Worm (Caenorhabditis elegans) whole organism, young adult: Measurements from ENCODE around the gene frm-2.

Experiments used
- B0019.2 ChIP-seq: fragments of 200-800 bp; sonication (Bioruptor generic); conservative IDR thresholded peaks from 2 replicates; pipeline ENCODE4 v1.3.6; 2022; ENCODE audit warnings: missing genetic modification reagents, missing genetic modification characterization, missing compliant biosample characterization
- B0261.1 ChIP-seq: sonication (generic microtip); optimal IDR thresholded peaks from 2 replicates; lab custom pipeline; 2016; ENCODE audit warnings: mild to moderate bottlenecking, missing genetic modification characterization, moderate library complexity, missing compliant biosample characterization
- B0336.3 ChIP-seq: fragments of 200-800 bp; sonication (Bioruptor generic); IDR thresholded peaks from 2 replicates; pipeline ENCODE4 v1.3.6; 2022; ENCODE audit warnings: missing genetic modification characterization, missing compliant biosample characterization
- C06A6.2 ChIP-seq: fragments of 200-800 bp; sonication (Bioruptor generic); conservative IDR thresholded peaks from 2 replicates; pipeline ENCODE4 v1.3.6; 2022; ENCODE audit warnings: missing genetic modification characterization, missing compliant biosample characterization
- F22D6.2 ChIP-seq: sonication (generic microtip); optimal IDR thresholded peaks from 2 replicates; lab custom pipeline; 2016; ENCODE audit warnings: mild to moderate bottlenecking, missing genetic modification characterization, missing compliant biosample characterization
- F37B4.10 ChIP-seq: fragments of 200-800 bp; sonication (Bioruptor generic); IDR thresholded peaks from 2 replicates; pipeline ENCODE4 v1.3.6; 2022; ENCODE audit warnings: missing genetic modification characterization, missing compliant biosample characterization
- K11D2.4 ChIP-seq: fragments of 200-800 bp; sonication (Bioruptor generic); IDR thresholded peaks from 2 replicates; pipeline ENCODE4 v1.3.6; 2022; ENCODE audit warnings: missing genetic modification reagents, missing genetic modification characterization, missing compliant biosample characterization
- K12H6.12 ChIP-seq: fragments of 200-800 bp; sonication (Bioruptor generic); optimal IDR thresholded peaks from 2 replicates; lab custom pipeline; 2018; ENCODE audit warnings: mild to moderate bottlenecking, missing genetic modification characterization, missing compliant biosample characterization
- T26A5.8 ChIP-seq: sonication (generic microtip); optimal IDR thresholded peaks from 2 replicates; lab custom pipeline; 2016; ENCODE audit warnings: missing genetic modification characterization, missing compliant biosample characterization
- Y53G8AR.9 ChIP-seq: fragments of 200-800 bp; sonication (Bioruptor generic); conservative IDR thresholded peaks from 2 replicates; pipeline ENCODE4 v1.3.6; 2022; ENCODE audit warnings: missing genetic modification reagents, missing genetic modification characterization, missing compliant biosample characterization
- Y79H2A.3 ChIP-seq: fragments of 200-800 bp; sonication (Bioruptor generic); conservative IDR thresholded peaks from 2 replicates; pipeline ENCODE4 v1.3.6; 2022; ENCODE audit warnings: missing genetic modification reagents, missing genetic modification characterization, missing compliant biosample characterization
- Y95B8A.8 ChIP-seq: fragments of 200-800 bp; sonication (Bioruptor generic); IDR thresholded peaks from 2 replicates; pipeline ENCODE4 v1.3.6; 2022; ENCODE audit warnings: missing genetic modification reagents, missing genetic modification characterization, missing compliant biosample characterization
- ZK185.1 ChIP-seq: sonication (generic microtip); optimal IDR thresholded peaks from 2 replicates; lab custom pipeline; 2016; ENCODE audit warnings: mild to moderate bottlenecking, missing genetic modification characterization, missing compliant biosample characterization; ENCODE audit not compliant: poor library complexity, severe bottlenecking
- akir-1 ChIP-seq: fragments of 200-800 bp; sonication (Bioruptor generic); optimal IDR thresholded peaks from 2 replicates; lab custom pipeline; 2018; ENCODE audit warnings: mild to moderate bottlenecking, missing genetic modification characterization, moderate library complexity, missing compliant biosample characterization
- aptf-3 ChIP-seq: fragments of 200-800 bp; sonication (Bioruptor generic); IDR thresholded peaks from 2 replicates; pipeline ENCODE4 v1.3.6; 2022; ENCODE audit warnings: missing genetic modification characterization, missing compliant biosample characterization
- attf-6 ChIP-seq: fragments of 200-800 bp; sonication (Bioruptor generic); IDR thresholded peaks from 2 replicates; pipeline ENCODE4 v1.3.6; 2022; ENCODE audit warnings: missing genetic modification reagents, missing genetic modification characterization, missing compliant biosample characterization
- bed-1 ChIP-seq: fragments of 200-800 bp; sonication (Bioruptor generic); IDR thresholded peaks from 2 replicates; pipeline ENCODE4 v1.3.6; 2022; ENCODE audit warnings: missing genetic modification reagents, missing genetic modification characterization, missing compliant biosample characterization
- bed-2 ChIP-seq: fragments of 200-800 bp; sonication (Bioruptor generic); IDR thresholded peaks from 2 replicates; pipeline ENCODE4 v1.3.6; 2022; ENCODE audit warnings: missing genetic modification reagents, missing genetic modification characterization, missing compliant biosample characterization
- cebp-1 ChIP-seq, 2 experiments: fragments of 200-800 bp in 1 of 2; sonication (Bioruptor generic) in 1 of 2; sonication (generic microtip) in 1 of 2; IDR thresholded peaks in 1 of 2; optimal IDR thresholded peaks in 1 of 2; 2 replicates each; pipeline versions ENCODE4 v1.3.6 to Lab custom; 2017 to 2022; ENCODE audit warnings: missing compliant biosample characterization in 2 of 2, missing genetic modification characterization in 2 of 2, mild to moderate bottlenecking in 1 of 2, missing genetic modification reagents in 1 of 2, moderate library complexity in 1 of 2
- cebp-2 ChIP-seq: fragments of 200-800 bp; sonication (Bioruptor generic); IDR thresholded peaks from 2 replicates; pipeline ENCODE4 v1.3.6; 2022; ENCODE audit warnings: missing genetic modification characterization, missing compliant biosample characterization
- ceh-40 ChIP-seq: fragments of 200-800 bp; sonication (Bioruptor generic); IDR thresholded peaks from 2 replicates; pipeline ENCODE4 v1.3.6; 2022; ENCODE audit warnings: missing genetic modification characterization, missing compliant biosample characterization
- ceh-91 ChIP-seq: fragments of 200-800 bp; sonication (Bioruptor generic); IDR thresholded peaks from 2 replicates; pipeline ENCODE4 v1.3.6; 2022; ENCODE audit warnings: missing genetic modification reagents, missing genetic modification characterization, missing compliant biosample characterization
- dox-1 ChIP-seq: fragments of 200-800 bp; sonication (Bioruptor generic); IDR thresholded peaks from 2 replicates; pipeline ENCODE4 v1.3.6; 2022; ENCODE audit warnings: missing genetic modification reagents, missing genetic modification characterization, missing compliant biosample characterization
- dpl-1 ChIP-seq: fragments of 150-350 bp; optimal IDR thresholded peaks from 2 replicates; lab custom pipeline; 2014; ENCODE audit warnings: missing biosample characterization, missing genetic modification reagents, missing genetic modification characterization
- egl-44 ChIP-seq: fragments of 200-800 bp; sonication (Bioruptor generic); IDR thresholded peaks from 2 replicates; pipeline ENCODE4 v1.3.6; 2022; ENCODE audit warnings: missing genetic modification reagents, missing genetic modification characterization, missing compliant biosample characterization
- egrh-3 ChIP-seq: fragments of 200-800 bp; sonication (Bioruptor generic); IDR thresholded peaks from 2 replicates; pipeline ENCODE4 v1.3.6; 2022; ENCODE audit warnings: missing genetic modification reagents, missing genetic modification characterization, missing compliant biosample characterization
- fkh-3 ChIP-seq: sonication (generic microtip); optimal IDR thresholded peaks from 2 replicates; lab custom pipeline; 2016; ENCODE audit warnings: mild to moderate bottlenecking, missing genetic modification characterization, missing compliant biosample characterization
- hlh-26 ChIP-seq: fragments of 200-800 bp; sonication (Bioruptor generic); conservative IDR thresholded peaks from 2 replicates; pipeline ENCODE4 v1.3.6; 2022; ENCODE audit warnings: missing genetic modification reagents, missing genetic modification characterization, missing compliant biosample characterization
- hmg-1.2 ChIP-seq: fragments of 200-800 bp; sonication (Bioruptor generic); IDR thresholded peaks from 2 replicates; pipeline ENCODE4 v1.3.6; 2022; ENCODE audit warnings: missing genetic modification reagents, missing genetic modification characterization, missing compliant biosample characterization
- let-607 ChIP-seq, 2 experiments: fragments of 200-800 bp in 1 of 2; sonication (Bioruptor generic) in 1 of 2; sonication (generic microtip) in 1 of 2; optimal IDR thresholded peaks; 2 replicates each; lab custom pipeline; 2016 to 2018; ENCODE audit warnings: mild to moderate bottlenecking in 2 of 2, missing compliant biosample characterization in 2 of 2, missing genetic modification characterization in 2 of 2, moderate library complexity in 2 of 2, missing genotype in 1 of 2
- lin-35 ChIP-seq, 3 experiments: fragments of 150-350 bp in 2 of 3; sonication (generic microtip) in 1 of 3; optimal IDR thresholded peaks; 2 replicates each; lab custom pipeline; 2014 to 2018; ENCODE audit warnings: missing biosample characterization in 3 of 3, missing genetic modification characterization in 3 of 3, missing genetic modification reagents in 3 of 3
- lin-54 ChIP-seq: fragments of 200-800 bp; sonication (Bioruptor generic); optimal IDR thresholded peaks from 2 replicates; lab custom pipeline; 2018; ENCODE audit warnings: mild to moderate bottlenecking, missing genetic modification characterization, missing compliant biosample characterization
- lir-1 ChIP-seq: fragments of 200-800 bp; sonication (Bioruptor generic); conservative IDR thresholded peaks from 2 replicates; pipeline ENCODE4 v1.3.6; 2022; ENCODE audit warnings: missing genetic modification reagents, missing genetic modification characterization, missing compliant biosample characterization
- lsl-1 ChIP-seq: fragments of 200-800 bp; sonication (Bioruptor generic); optimal IDR thresholded peaks from 2 replicates; lab custom pipeline; 2018; ENCODE audit warnings: mild to moderate bottlenecking, missing genetic modification characterization, moderate library complexity, missing compliant biosample characterization
- mes-4 ChIP-seq: sonication (generic microtip); optimal IDR thresholded peaks from 2 replicates; lab custom pipeline; 2016; ENCODE audit warnings: missing genotype, missing genetic modification characterization, missing compliant biosample characterization
- nhr-120 ChIP-seq: fragments of 200-800 bp; sonication (Bioruptor generic); IDR thresholded peaks from 2 replicates; pipeline ENCODE4 v1.3.6; 2022; ENCODE audit warnings: missing genetic modification characterization, missing compliant biosample characterization
- rpc-1 ChIP-seq, 2 experiments: fragments of 150-350 bp in 1 of 2; sonication (generic microtip) in 1 of 2; optimal IDR thresholded peaks; 2 replicates each; lab custom pipeline; 2014 to 2018; ENCODE audit warnings: missing biosample characterization in 1 of 2, missing genetic modification characterization in 1 of 2, missing genetic modification reagents in 1 of 2, missing genotype in 1 of 2
- sea-2 ChIP-seq: fragments of 200-800 bp; sonication (Bioruptor generic); IDR thresholded peaks from 2 replicates; pipeline ENCODE4 v1.3.6; 2022; ENCODE audit warnings: missing genetic modification characterization, missing compliant biosample characterization
- snpc-3.4 ChIP-seq: sonication (generic microtip); optimal IDR thresholded peaks from 2 replicates; lab custom pipeline; 2017; ENCODE audit warnings: missing genetic modification characterization, mild to moderate bottlenecking, missing compliant biosample characterization, antibody characterized with exemption, moderate library complexity, missing genotype, missing genetic modification reagents
- tbx-9 ChIP-seq: sonication (generic microtip); optimal IDR thresholded peaks from 2 replicates; lab custom pipeline; 2016; ENCODE audit warnings: borderline replicate concordance, missing genetic modification characterization, inconsistent platforms, missing compliant biosample characterization
- zfh-2 ChIP-seq: fragments of 200-800 bp; sonication (Bioruptor generic); conservative IDR thresholded peaks from 2 replicates; pipeline ENCODE4 v1.3.6; 2022; ENCODE audit warnings: missing genetic modification reagents, missing genetic modification characterization, missing compliant biosample characterization
- zim-3 ChIP-seq: sonication (generic microtip); optimal IDR thresholded peaks from 2 replicates; lab custom pipeline; 2017; ENCODE audit warnings: mild to moderate bottlenecking, missing genetic modification characterization, moderate library complexity, missing compliant biosample characterization
- ztf-18 ChIP-seq: sonication (generic microtip); optimal IDR thresholded peaks from 2 replicates; lab custom pipeline; 2016; ENCODE audit warnings: missing genotype, mild to moderate bottlenecking, missing genetic modification characterization, missing compliant biosample characterization
- ztf-22 ChIP-seq: fragments of 200-800 bp; sonication (Bioruptor generic); optimal IDR thresholded peaks from 2 replicates; lab custom pipeline; 2018; ENCODE audit warnings: mild to moderate bottlenecking, missing genetic modification characterization, moderate library complexity, missing compliant biosample characterization
- ztf-26 ChIP-seq: sonication (generic microtip); optimal IDR thresholded peaks from 2 replicates; lab custom pipeline; 2017; ENCODE audit warnings: missing genetic modification characterization, missing compliant biosample characterization
- ztf-28 ChIP-seq: fragments of 200-800 bp; sonication (Bioruptor generic); IDR thresholded peaks from 2 replicates; pipeline ENCODE4 v1.3.6; 2022; ENCODE audit warnings: missing genetic modification reagents, missing genetic modification characterization, missing compliant biosample characterization

frm-2 gene

DNA sequence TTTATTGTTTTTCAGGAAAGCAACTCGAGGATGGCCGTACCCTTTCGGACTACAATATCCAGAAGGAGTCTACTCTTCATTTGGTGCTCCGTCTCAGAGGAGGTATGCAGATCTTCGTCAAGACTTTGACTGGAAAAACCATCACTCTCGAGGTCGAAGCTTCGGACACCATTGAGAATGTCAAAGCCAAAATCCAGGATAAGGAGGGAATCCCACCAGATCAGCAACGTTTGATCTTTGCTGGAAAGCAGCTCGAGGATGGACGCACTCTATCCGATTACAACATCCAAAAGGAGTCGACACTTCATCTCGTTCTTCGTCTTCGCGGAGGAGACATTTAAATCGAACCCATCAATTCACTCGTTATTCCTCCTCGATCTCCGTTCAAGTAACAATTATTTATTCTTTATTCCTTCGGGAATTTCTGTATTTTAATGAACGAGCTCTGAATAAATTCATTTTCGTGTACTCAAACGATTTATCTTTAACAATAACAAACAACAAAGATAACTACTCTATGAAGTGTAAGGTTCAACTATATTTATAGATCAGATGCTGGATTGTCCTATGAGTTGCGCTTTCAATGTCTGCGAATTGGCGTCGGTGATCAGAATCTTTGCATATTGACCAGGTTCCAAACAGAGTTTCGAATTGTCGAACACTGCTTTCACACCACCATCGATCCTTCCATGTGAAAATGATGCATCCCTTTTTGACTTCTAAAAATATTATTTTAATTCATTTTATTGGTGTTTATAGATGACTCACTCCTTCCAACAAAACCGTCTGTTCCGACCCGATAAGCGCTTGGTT is 38.4 kb downstream of the frm-2 start (continued):
- TF ChIP-seq mes-4 (tag; lab: Kevin White, UChicago) (no peak), ceh-40 (no peak), lin-35 (GFP tag; optimal IDR thresholded peaks at IDR 0.05; lab: Kevin White, UChicago) (peak in 1 of 3 experiments; percentile 78), egrh-3 (GFP tag; lab: Robert Waterston, UW) (no peak; the same call in 1 of the 2 replicates), T26A5.8 (tag; lab: Kevin White, UChicago) (peak; percentile 56), ceh-91 (GFP tag; lab: Robert Waterston, UW) (no peak), sea-2 (GFP tag; lab: Robert Waterston, UW) (no peak), ztf-22 (GFP tag; lab: Kevin White, UChicago) (no peak), hlh-26 (GFP tag; lab: Robert Waterston, UW) (no peak), tbx-9 (tag; lab: Kevin White, UChicago) (no peak), dox-1 (peak; percentile 56), Y79H2A.3 (peak; percentile 92; the same call in 1 of the 2 replicates), lsl-1 (GFP tag; lab: Kevin White, UChicago) (peak; percentile 27), ztf-26 (tag; lab: Kevin White, UChicago) (peak; percentile 21), Y95B8A.8 (peak; percentile 89), cebp-1 (GFP tag; IDR thresholded peaks at IDR 0.05; lab: Robert Waterston, UW) (no peak; the same call in 1 of the 2 replicates), cebp-1 (tag; optimal IDR thresholded peaks at IDR 0.05; lab: Kevin White, UChicago) (peak; percentile 86), akir-1 (GFP tag; lab: Kevin White, UChicago) (no peak), C06A6.2 (GFP tag; lab: Robert Waterston, UW) (peak; percentile 50; the same call in 1 of the 2 replicates), F37B4.10 (GFP tag; lab: Robert Waterston, UW) (no peak), ztf-28 (GFP tag; lab: Robert Waterston, UW) (no peak), lir-1 (GFP tag; lab: Robert Waterston, UW) (no peak), bed-2 (0 out of 2 replicates have a peak, but pooled peaks have one; percentile 9), lin-54 (GFP tag; lab: Kevin White, UChicago) (peak; percentile 62), B0019.2 (no peak), aptf-3 (no peak), egl-44 (GFP tag; lab: Robert Waterston, UW) (peak; percentile 66), dpl-1 (GFP tag; lab: Kevin White, UChicago) (no peak), fkh-3 (tag; lab: Kevin White, UChicago) (peak; percentile 3), zim-3 (peak; percentile 27), rpc-1 (optimal IDR thresholded peaks at IDR 0.05; lab: Kevin White, UChicago) (no peak), rpc-1 (tag; optimal IDR thresholded peaks at IDR 0.05; lab: Kevin White, UChicago) (no peak), cebp-2 (GFP tag; lab: Robert Waterston, UW) (peak; percentile 88), zfh-2 (GFP tag; lab: Robert Waterston, UW) (no peak), let-607 (tag; optimal IDR thresholded peaks at IDR 0.05; lab: Kevin White, UChicago) (peak; percentile 31 to 35), nhr-120 (GFP tag; lab: Robert Waterston, UW) (no peak; the same call in 1 of the 2 replicates)

DNA sequence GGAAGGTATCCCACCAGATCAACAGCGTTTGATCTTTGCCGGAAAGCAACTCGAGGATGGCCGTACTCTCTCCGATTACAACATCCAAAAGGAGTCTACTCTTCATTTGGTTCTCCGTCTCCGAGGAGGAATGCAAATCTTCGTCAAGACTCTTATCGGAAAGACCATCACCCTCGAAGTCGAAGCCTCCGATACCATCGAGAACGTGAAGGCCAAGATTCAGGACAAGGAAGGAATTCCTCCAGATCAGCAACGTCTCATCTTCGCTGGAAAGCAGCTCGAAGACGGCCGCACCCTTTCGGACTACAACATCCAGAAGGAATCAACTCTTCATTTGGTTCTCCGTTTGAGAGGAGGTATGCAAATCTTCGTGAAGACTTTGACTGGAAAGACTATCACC is 39.8 kb downstream of the frm-2 start:
- no peak for TF ChIP-seq F22D6.2
- TF ChIP-seq ztf-22 (GFP tag; lab: Kevin White, UChicago) = no peak
- no peak for TF ChIP-seq ZK185.1 (tag; lab: Kevin White, UChicago)
- TF ChIP-seq K11D2.4 (GFP tag; lab: Robert Waterston, UW) = no peak
- no peak for TF ChIP-seq B0261.1 (tag; lab: Kevin White, UChicago)
- TF ChIP-seq hmg-1.2 (GFP tag; lab: Robert Waterston, UW) = no peak
- TF ChIP-seq bed-1 (GFP tag; lab: Robert Waterston, UW) = no peak
- TF ChIP-seq ceh-40 = peak; percentile 49; the same call in 1 of the 2 replicates
- TF ChIP-seq snpc-3.4 = no peak
- no peak for TF ChIP-seq ztf-18 (tag; lab: Kevin White, UChicago)
- no peak for TF ChIP-seq K12H6.12 (tag; lab: Kevin White, UChicago)
- TF ChIP-seq lsl-1 (GFP tag; lab: Kevin White, UChicago) = no peak
- no peak for TF ChIP-seq attf-6 (GFP tag; lab: Robert Waterston, UW)
- no peak for TF ChIP-seq bed-2
- TF ChIP-seq B0336.3 = no peak
- no peak; the same call in 1 of the 2 replicates for TF ChIP-seq Y53G8AR.9 (GFP tag; lab: Robert Waterston, UW)
